Fruit fly (Drosophila melanogaster) whole organism, larva: Measurements from ENCODE around the gene CG34347.

ENCODE experiments used
- noc ChIP-seq: fragments of 200-800 bp; sonication (Bioruptor generic); optimal IDR thresholded peaks from 3 replicates; lab custom pipeline; 2019; ENCODE audit warnings: missing biosample characterization, mild to moderate bottlenecking, missing genetic modification characterization, moderate library complexity

Gene CG34347

DNA sequence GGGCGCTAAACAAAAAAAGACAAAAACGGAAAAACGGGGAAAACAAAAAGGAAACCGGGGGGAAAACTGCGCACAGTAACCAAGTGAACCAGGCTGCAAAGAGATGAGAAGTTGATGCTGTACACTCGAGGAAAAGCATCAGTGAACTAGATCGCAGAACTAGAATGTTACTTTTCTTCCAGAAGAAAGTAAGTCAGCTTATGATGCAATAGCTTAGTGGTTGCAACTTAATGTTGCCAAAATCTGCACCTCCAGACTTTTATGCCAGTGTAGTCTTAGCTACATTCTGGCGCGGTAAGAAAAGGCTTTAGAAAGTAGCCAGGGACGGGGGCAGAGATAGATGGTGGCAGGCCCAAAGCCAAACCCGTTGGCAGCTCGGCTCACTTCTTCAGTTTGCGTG is 3.5 kb downstream of the CG34347 start:
- TF ChIP-seq noc (tag; lab: Kevin White, UChicago), result no peak

DNA sequence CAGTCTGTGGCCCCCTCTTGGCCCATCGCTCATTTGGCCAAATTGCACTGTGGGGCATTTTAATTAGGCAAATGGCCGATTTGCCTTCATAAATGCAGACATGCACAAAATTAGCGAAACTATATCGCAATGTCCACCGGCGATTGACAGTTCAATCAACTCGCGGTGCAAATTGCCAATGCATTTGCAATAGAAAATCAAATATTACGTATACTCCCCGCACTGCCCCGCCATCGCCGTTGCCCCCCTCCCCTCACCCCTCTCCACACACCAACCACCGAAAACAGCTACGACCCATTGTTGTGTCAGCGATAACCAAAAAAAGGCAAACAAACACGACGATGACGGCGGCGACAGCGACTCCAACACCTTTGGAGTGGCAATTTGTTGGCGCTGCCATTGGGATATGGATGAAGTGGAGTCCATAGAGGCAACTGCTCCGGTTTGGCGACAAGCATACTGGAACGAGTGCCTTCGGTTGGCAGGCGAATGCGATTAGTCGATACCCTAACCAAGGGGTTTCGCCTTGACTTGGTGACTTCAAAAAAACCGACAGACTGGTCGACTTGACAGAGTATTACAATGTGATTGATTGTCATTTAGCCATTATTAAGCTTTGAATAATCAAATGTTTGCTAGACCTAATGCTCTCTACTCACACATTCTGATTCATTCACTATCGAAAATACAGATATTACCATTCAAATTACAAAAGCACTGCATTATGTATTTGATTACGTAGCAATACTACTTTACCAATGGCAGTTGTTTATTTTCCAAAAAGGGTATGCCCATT is 8.7 kb downstream of the CG34347 start:
- no peak for TF ChIP-seq noc (tag; lab: Kevin White, UChicago)

DNA sequence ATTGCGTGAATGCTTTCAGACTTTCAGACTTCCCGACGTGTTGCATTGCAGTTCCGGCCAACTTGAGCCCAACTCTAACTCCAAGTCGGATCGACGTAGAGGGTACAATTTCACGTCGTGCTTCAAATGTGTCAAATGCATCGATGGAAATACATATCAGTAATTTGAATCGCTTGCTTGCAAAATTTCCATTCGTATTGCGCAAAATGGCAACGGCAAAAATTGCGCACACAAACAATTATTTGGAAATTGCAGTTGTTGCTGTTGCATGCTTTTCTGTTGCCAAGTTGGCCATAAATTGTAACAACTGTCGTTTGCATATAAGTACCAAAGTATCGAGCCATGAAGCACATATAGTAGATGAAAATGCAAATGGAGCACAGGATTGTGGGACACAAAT is 9.5 kb downstream of the CG34347 start:
- TF ChIP-seq noc (tag; lab: Kevin White, UChicago), result no peak

DNA sequence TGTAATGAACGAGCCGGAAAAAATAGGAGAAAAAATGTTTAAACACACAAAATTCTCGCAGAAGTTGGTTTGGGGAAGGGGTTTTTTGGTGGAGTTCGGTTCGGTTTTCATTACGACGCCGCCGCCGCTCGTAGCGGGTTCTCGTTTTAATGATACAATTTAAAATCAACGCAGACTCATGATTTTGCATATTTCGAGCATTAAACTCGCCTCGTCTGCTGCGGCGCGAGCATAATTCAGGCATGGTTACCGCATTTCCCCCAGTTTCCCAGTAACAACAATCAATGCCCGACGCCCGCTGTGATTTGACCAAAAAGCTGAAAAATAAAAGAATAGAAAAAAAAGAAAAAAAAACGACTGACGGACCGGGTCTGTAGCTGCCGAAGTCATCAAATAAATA is 10.5 kb downstream of the CG34347 start:
- no peak for TF ChIP-seq noc (tag; lab: Kevin White, UChicago)

DNA sequence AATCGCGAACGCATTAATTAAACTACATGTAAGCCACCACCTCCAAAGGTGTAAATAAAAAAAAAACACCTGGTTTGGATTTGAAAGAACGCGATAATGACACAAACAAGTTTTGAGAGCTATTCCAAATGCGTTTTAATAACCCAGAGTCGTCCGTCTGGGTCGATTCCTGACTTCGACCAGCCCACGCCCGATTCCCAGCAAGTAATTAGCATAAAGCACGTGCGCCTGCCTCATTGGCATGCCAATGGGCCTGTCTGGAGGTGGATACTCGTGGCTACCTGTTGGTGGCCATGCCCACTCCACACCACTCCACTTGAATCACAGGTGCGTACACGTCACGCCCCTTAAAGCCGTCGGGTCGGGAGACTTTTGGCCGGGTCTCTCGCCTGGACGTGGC is 11.3 kb downstream of the CG34347 start:
- TF ChIP-seq noc (tag; lab: Kevin White, UChicago), result no peak

DNA sequence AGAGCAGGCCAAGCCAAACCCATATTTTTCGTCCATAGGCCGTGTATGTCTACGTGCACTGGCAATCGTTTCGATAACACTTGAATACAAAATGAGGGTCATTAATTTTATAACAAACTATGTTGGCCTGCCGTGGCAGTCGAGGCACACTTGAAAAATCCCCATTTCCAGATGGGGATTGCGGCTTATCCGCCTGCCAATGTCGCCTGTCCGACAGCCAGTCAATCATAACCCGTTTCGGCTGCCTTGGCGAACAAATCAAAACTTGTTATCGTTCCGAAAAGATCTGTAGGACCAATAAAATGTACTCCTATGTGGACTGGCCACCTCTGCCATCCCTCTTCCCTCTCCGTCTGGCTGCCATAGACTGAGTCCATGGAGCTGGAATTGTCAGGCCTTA is 13.5 kb downstream of the CG34347 start:
- no peak for TF ChIP-seq noc (tag; lab: Kevin White, UChicago)

DNA sequence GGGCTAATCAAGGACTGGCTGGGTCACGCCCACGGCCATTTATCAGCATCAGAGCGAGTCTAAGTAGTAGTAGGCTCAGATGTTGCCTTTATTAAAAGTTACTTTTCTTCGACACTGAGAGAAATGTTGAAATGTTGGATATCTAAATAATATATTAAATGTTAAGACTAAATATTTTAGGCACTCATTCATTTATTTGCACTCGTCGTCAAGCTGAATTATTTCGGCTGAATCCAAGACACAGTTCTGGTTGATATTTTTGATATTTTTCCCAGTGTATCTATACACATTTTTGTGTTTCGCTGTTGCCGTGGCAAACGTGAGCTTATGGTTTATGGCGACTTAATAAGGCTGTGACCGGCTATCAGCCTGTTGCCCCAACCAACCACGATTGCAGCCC is 14.1 kb downstream of the CG34347 start:
- TF ChIP-seq noc (tag; lab: Kevin White, UChicago), result no peak

DNA sequence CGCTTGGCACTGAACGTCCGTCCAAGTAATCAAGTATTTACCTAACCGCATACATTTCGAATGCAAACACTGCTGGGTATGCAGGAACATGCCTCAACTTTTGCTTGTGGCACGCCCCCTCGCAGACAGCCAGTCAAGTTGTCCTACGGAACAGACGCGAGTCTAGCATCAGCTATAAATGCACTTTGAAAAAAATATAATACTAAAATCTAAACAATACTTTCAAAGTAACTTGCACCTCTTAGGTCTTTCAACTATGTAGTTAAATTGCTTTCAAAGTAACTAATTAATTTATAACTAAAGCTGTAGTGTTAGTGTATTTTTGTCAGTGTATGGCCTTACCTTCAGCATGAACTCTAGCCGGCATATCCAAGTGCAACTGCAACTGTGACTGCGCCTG is 18.9 kb downstream of the CG34347 start:
- TF ChIP-seq noc (tag; lab: Kevin White, UChicago), result no peak

DNA sequence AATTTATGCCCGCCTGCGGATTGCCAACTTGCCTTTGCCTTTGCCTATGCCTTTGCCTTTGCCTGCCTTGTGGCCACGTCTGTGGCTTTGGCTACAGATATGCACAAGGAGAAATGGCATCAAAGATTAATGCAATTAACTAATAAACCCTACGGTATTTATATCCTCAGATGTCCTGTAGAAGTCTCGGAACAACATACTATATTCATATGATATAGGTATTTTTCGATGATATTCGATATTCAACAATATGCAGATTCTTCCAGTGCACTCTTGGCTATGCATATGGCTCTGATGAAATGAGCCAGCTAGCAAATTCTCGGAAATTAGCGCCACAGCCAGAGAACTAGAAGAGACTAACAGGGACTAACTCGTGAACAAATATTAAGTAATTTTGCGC is 25.3 kb downstream of the CG34347 start:
- TF ChIP-seq noc (tag; lab: Kevin White, UChicago), result no peak

DNA sequence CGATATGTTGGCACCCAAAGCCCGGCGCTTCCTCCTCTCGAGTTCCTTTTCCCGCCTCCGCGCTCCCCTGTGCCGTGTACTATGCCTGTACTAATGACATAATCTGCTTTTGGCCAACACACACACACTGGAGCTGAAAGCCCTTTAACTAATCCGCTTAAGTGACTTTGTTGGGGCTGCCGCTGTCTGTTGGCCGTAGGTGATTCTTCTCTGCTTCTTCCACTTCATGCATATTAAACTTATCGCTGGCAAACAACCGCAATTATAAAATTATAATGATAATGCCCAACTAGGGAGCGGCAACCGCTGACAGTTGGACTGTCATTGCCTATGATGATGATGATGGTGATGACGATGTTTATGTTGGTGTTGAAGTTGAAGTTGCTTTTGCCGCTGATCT is 28.9 kb downstream of the CG34347 start:
- no peak for TF ChIP-seq noc (tag; lab: Kevin White, UChicago)

DNA sequence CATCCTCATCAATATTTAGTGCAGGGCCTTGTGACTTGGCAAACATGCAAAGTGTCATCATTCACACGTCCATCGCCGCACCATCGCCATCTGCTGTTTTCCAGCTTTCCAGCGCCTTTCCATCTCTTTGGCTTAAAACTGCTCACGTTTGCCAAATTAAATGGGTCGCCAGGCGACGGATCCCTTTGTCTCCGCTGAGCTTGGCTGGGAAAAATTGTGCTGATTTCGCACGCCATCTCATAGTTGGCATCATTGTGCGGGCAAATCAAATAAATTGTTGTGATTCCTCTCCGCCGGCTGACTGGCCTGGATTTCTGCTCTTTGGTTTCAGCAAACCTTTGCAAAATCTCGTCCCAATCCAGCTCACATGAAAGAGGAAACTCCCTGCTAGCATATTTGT is 29.8 kb downstream of the CG34347 start:
- TF ChIP-seq noc (tag; lab: Kevin White, UChicago), result no peak

DNA sequence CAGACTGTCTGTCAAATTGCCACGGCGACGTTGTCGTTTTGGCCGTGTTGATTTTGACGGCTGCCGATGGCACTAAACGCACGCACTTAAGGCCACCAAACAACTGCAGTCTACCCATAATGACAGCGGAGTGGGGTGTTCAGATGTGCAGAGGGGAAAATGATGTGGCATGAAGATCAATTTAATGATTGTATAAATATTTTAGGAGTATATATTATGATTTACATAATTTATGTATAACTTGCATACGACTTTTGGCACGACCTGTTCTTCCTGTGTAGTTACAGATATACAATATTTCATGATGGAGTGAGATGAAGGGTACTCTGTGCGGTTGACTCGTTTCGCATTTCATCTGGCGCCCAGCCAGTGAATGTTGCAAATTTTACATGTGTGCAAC is 31.6 kb downstream of the CG34347 start:
- TF ChIP-seq noc (tag; lab: Kevin White, UChicago), result no peak

DNA sequence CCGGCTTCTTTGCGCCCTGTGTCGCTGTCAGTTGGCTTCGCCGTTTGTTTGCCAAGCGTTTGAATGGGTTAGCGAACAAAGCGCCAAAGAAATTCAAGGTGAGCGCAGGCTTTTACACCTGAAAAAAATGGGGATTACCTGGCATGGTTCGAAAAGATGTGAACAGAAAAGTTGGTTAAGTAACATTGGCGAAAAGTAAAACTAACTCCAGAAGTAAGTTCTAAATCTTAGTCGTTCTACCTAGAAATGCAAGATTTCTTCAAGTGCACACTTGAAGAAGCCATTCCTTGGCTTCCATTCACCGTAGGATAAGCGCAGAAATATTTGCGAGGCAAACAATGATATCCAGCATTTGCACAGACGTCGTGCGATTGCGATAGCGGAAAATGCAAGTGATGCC is 34.7 kb downstream of the CG34347 start:
- no peak for TF ChIP-seq noc (tag; lab: Kevin White, UChicago)

DNA sequence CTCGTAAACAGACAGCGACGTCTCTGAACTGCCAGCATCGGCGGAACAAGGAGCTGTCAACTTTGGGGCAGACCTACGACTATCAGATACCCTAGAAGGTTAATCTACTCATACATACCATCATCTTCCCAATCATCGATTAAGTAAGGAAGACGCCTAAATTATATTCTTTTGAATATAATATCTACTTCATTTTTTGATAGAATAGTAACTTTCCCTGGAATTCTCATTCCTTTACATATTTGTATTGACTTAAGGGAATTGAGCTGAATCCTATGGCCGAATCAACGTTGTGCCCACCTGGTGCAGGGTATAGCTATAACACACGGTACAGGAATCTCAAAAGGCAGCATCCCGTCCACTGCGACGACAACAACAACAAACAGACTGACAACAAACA is 35.7 kb downstream of the CG34347 start:
- TF ChIP-seq noc (tag; lab: Kevin White, UChicago), result no peak

DNA sequence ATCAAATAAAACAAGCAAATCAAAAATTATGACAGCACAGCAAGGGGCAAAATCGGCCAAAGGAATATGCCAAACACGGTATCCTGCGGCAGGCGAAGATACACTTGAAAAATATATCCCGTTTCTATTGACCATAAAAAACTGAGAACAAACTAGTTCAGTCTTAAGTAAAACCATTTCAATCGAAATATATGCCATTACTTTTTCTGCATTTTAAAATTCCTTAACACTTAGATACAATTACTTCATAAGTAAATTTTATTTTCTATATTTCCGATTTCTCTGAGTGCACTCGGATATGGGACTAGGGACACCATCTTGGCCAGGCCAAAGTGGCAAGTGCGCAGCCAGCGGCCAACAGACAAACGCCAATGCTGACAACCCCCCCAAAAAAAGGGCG is 52.7 kb downstream of the CG34347 start:
- no peak for TF ChIP-seq noc (tag; lab: Kevin White, UChicago)

DNA sequence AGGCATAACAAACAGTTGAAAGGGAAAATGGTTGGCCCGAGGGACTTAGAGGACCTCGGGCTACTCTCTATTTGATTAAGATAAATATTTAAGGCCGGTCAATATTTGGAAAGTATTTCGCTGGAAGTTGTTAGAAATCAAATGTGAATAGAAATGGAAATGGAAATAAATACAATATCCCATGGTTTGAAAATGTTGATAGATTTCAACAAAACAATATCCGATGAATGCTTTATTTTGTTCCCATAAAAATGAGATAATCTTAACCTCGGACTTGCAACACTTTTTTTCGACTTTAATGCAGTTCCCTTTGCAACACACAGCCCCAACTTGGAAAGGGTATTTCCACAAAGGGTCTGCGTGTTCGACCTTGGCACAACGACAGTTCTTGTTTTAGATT is 58.1 kb downstream of the CG34347 start:
- TF ChIP-seq noc (tag; lab: Kevin White, UChicago), result no peak

DNA sequence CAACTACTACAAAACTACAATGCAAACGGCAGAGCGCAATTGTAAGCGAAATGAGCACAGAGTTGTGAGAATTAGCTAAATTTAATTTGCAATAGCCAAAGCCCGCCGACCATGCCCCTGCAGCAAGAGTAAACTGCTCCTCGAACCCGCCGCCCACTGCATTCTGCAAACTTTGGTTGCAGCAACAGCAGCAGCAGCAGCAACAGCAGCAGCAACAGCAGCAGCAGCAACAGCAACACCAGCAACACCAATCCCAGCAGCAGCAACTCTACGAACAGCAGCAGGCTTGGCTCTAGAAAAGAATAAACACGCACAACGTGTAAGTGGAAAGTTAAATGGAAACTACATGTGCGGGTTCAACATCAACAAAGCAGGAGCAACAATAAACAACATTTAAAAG is 59.2 kb downstream of the CG34347 start:
- TF ChIP-seq noc (tag; lab: Kevin White, UChicago), result no peak

DNA sequence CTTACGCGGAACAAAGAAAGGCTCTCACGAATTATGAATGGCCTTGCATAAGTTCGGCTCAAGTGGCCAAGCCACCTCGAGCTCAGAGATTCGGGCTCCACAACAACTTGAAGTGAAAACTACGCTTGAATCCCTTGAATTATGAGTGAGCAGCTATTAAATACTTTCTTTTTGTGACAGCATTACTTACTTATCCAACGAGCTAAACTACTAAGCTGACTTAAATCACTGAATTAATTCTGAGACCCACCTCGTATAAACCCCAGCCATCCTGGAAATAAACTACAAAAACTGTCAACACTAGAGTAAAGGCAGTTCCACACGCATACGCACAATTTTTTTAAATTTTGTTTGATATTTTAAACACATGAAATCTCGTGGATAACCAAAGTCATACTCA is 61.2 kb downstream of the CG34347 start, which contains the start of gene gskt:
TSS of gene gskt (plus strand) at position 301 of the 400 bp plus-strand sequence.
- TF ChIP-seq noc (tag; lab: Kevin White, UChicago), result no peak
